Worm (Caenorhabditis elegans) whole organism, L4 larva: ENCODE measurements around the gene H40L08.3.

Experiments used
- F10B5.3 ChIP-seq: sonication (generic microtip); optimal IDR thresholded peaks from 2 replicates; lab custom pipeline; 2016; ENCODE audit warnings: mild to moderate bottlenecking, missing genetic modification characterization, missing compliant biosample characterization
- F26F4.8 ChIP-seq: fragments of 200-800 bp; sonication (Bioruptor generic); conservative IDR thresholded peaks from 2 replicates; pipeline ENCODE4 v1.3.6; 2022; ENCODE audit warnings: missing genetic modification characterization, missing compliant biosample characterization
- F44E2.7 ChIP-seq: fragments of 200-800 bp; sonication (Bioruptor generic); IDR thresholded peaks from 2 replicates; pipeline ENCODE4 v2.1.2; 2022; ENCODE audit warnings: missing genetic modification characterization, missing compliant biosample characterization
- Y105C5A.15 ChIP-seq: fragments of 200-800 bp; sonication (Bioruptor generic); IDR thresholded peaks from 2 replicates; pipeline ENCODE4 v1.3.6; 2022; ENCODE audit warnings: missing genetic modification characterization, missing compliant biosample characterization
- ZK337.2 ChIP-seq: fragments of 200-800 bp; sonication (Bioruptor generic); IDR thresholded peaks from 2 replicates; pipeline ENCODE4 v1.3.6; 2022; ENCODE audit warnings: missing genetic modification reagents, missing genetic modification characterization, missing compliant biosample characterization
- aha-1 ChIP-seq: fragments of 150-350 bp; peaks from one replicate; lab custom pipeline; 2014; ENCODE audit warnings: missing biosample characterization, missing genetic modification characterization
- attf-4 ChIP-seq: sonication (generic microtip); optimal IDR thresholded peaks from 3 replicates; lab custom pipeline; 2017; ENCODE audit warnings: missing biosample characterization, missing genetic modification characterization
- ceh-20 ChIP-seq: fragments of 200-800 bp; sonication (Bioruptor generic); IDR thresholded peaks from 2 replicates; pipeline ENCODE4 v1.3.6; 2022; ENCODE audit warnings: missing genetic modification reagents, missing genetic modification characterization, missing compliant biosample characterization
- ceh-28 ChIP-seq: fragments of 150-350 bp; optimal IDR thresholded peaks from 2 replicates; lab custom pipeline; 2014; ENCODE audit warnings: missing biosample characterization, missing genetic modification reagents, missing genetic modification characterization
- ces-1 ChIP-seq: fragments of 150-350 bp; sonication (generic microtip); optimal IDR thresholded peaks from 4 replicates; lab custom pipeline; 2014; ENCODE audit warnings: missing biosample characterization, missing genetic modification reagents, missing genetic modification characterization
- daf-16 ChIP-seq, 3 experiments: sonication (generic microtip); optimal IDR thresholded peaks; 2 replicates each; lab custom pipeline; 2016 to 2017; ENCODE audit warnings: missing genetic modification characterization in 3 of 3, missing genetic modification reagents in 3 of 3, mild to moderate bottlenecking in 2 of 3, missing compliant biosample characterization in 2 of 3, missing biosample characterization in 1 of 3, moderate library complexity in 1 of 3
- daf-19 ChIP-seq: fragments of 200-800 bp; sonication (Bioruptor generic); conservative IDR thresholded peaks from 2 replicates; pipeline ENCODE4 v1.3.6; 2022; ENCODE audit warnings: missing genetic modification characterization, missing compliant biosample characterization
- daf-8 ChIP-seq: fragments of 200-800 bp; sonication (Bioruptor generic); IDR thresholded peaks from 2 replicates; pipeline ENCODE4 v1.3.6; 2022; ENCODE audit warnings: missing genetic modification characterization, missing compliant biosample characterization
- dmd-6 ChIP-seq: fragments of 200-800 bp; sonication (Bioruptor generic); IDR thresholded peaks from 2 replicates; pipeline ENCODE4 v1.3.6; 2022; ENCODE audit warnings: missing genetic modification reagents, missing genetic modification characterization, missing compliant biosample characterization
- dpl-1 ChIP-seq: fragments of 150-350 bp; optimal IDR thresholded peaks from 2 replicates; lab custom pipeline; 2014; ENCODE audit warnings: missing biosample characterization, missing genetic modification reagents, missing genetic modification characterization
- dve-1 ChIP-seq: sonication (generic microtip); optimal IDR thresholded peaks from 2 replicates; lab custom pipeline; 2017; ENCODE audit warnings: antibody characterized with exemption, mild to moderate bottlenecking, missing genetic modification characterization, missing compliant biosample characterization; ENCODE audit not compliant: insufficient read depth
- fos-1 ChIP-seq: fragments of 150-350 bp; optimal IDR thresholded peaks from 2 replicates; lab custom pipeline; 2014; ENCODE audit warnings: missing biosample characterization, missing genetic modification characterization
- hlh-11 ChIP-seq: fragments of 200-800 bp; sonication (Bioruptor generic); optimal IDR thresholded peaks from 2 replicates; lab custom pipeline; 2018; ENCODE audit warnings: mild to moderate bottlenecking, missing genetic modification characterization, missing compliant biosample characterization
- hlh-30 ChIP-seq: sonication (generic microtip); optimal IDR thresholded peaks from 2 replicates; lab custom pipeline; 2017; ENCODE audit warnings: antibody characterized with exemption, mild to moderate bottlenecking, missing genetic modification characterization, missing compliant biosample characterization; ENCODE audit not compliant: insufficient read depth
- jun-1 ChIP-seq: fragments of 150-350 bp; optimal IDR thresholded peaks from 2 replicates; lab custom pipeline; 2014; ENCODE audit warnings: missing biosample characterization, missing genetic modification reagents, missing genetic modification characterization
- lin-15B ChIP-seq: fragments of 150-350 bp; sonication (generic microtip); optimal IDR thresholded peaks from 3 replicates; lab custom pipeline; 2014; ENCODE audit warnings: missing biosample characterization, missing genetic modification characterization
- lin-39 ChIP-seq: fragments of 150-350 bp; optimal IDR thresholded peaks from 2 replicates; lab custom pipeline; 2014; ENCODE audit warnings: missing biosample characterization, missing genetic modification reagents, missing genetic modification characterization
- lir-3 ChIP-seq: sonication (generic microtip); optimal IDR thresholded peaks from 2 replicates; lab custom pipeline; 2016; ENCODE audit warnings: mild to moderate bottlenecking, missing genetic modification characterization, missing compliant biosample characterization
- madf-9 ChIP-seq: fragments of 200-800 bp; sonication (Bioruptor generic); conservative IDR thresholded peaks from 2 replicates; pipeline ENCODE4 v1.3.6; 2022; ENCODE audit warnings: missing genetic modification reagents, missing genetic modification characterization, missing compliant biosample characterization
- mdt-29 ChIP-seq: fragments of 200-800 bp; sonication (Bioruptor generic); IDR thresholded peaks from 2 replicates; pipeline ENCODE4 v1.3.6; 2022; ENCODE audit warnings: missing genetic modification reagents, missing genetic modification characterization, missing compliant biosample characterization
- mes-2 ChIP-seq: sonication (generic microtip); optimal IDR thresholded peaks from 2 replicates; lab custom pipeline; 2016; ENCODE audit warnings: missing genotype, mild to moderate bottlenecking, missing genetic modification characterization, missing compliant biosample characterization; ENCODE audit not compliant: poor library complexity, severe bottlenecking
- nhr-237 ChIP-seq: sonication (generic microtip); optimal IDR thresholded peaks from 2 replicates; lab custom pipeline; 2017; ENCODE audit warnings: missing biosample characterization, missing genetic modification characterization
- nhr-25 ChIP-seq: sonication (generic microtip); optimal IDR thresholded peaks from 2 replicates; lab custom pipeline; 2017; ENCODE audit warnings: missing genetic modification characterization, mild to moderate bottlenecking, missing compliant biosample characterization, antibody characterized with exemption, moderate library complexity, borderline replicate concordance; ENCODE audit not compliant: insufficient read depth
- nhr-28 ChIP-seq: fragments of 150-350 bp; optimal IDR thresholded peaks from 2 replicates; lab custom pipeline; 2014; ENCODE audit warnings: missing biosample characterization, missing genetic modification characterization
- nhr-6 ChIP-seq: fragments of 150-350 bp; optimal IDR thresholded peaks from 2 replicates; lab custom pipeline; 2014; ENCODE audit warnings: missing biosample characterization, missing genetic modification characterization
- nhr-77 ChIP-seq: fragments of 150-350 bp; optimal IDR thresholded peaks from 2 replicates; lab custom pipeline; 2014; ENCODE audit warnings: missing biosample characterization, missing genetic modification characterization
- pha-4 ChIP-seq, 2 experiments: fragments of 150-350 bp in 1 of 2; fragments of 200-800 bp in 1 of 2; sonication (Bioruptor generic) in 1 of 2; IDR thresholded peaks in 1 of 2; optimal IDR thresholded peaks in 1 of 2; 2 replicates each; pipeline versions ENCODE4 v1.3.6 to Lab custom; 2014 to 2022; ENCODE audit warnings: missing genetic modification characterization in 2 of 2, missing genetic modification reagents in 2 of 2, missing biosample characterization in 1 of 2, missing compliant biosample characterization in 1 of 2
- php-3 ChIP-seq: fragments of 200-800 bp; sonication (Bioruptor generic); IDR thresholded peaks from 2 replicates; pipeline ENCODE4 v1.3.6; 2022; ENCODE audit warnings: missing genetic modification reagents, missing genetic modification characterization, missing compliant biosample characterization
- pqm-1 ChIP-seq: sonication (generic microtip); optimal IDR thresholded peaks from 2 replicates; lab custom pipeline; 2017; ENCODE audit warnings: missing biosample characterization, missing genetic modification characterization
- sdz-12 ChIP-seq: fragments of 200-800 bp; sonication (Bioruptor generic); optimal IDR thresholded peaks from 2 replicates; lab custom pipeline; 2018; ENCODE audit warnings: mild to moderate bottlenecking, missing genetic modification characterization, missing compliant biosample characterization
- snpc-4 ChIP-seq: fragments of 150-350 bp; optimal IDR thresholded peaks from 2 replicates; lab custom pipeline; 2014; ENCODE audit warnings: missing biosample characterization, missing genetic modification characterization
- tag-97 ChIP-seq: fragments of 200-800 bp; sonication (Bioruptor generic); IDR thresholded peaks from 2 replicates; pipeline ENCODE4 v1.3.6; 2022; ENCODE audit warnings: missing genetic modification characterization, missing compliant biosample characterization
- unc-130 ChIP-seq: sonication (generic microtip); optimal IDR thresholded peaks from 2 replicates; lab custom pipeline; 2016; ENCODE audit warnings: missing genetic modification reagents, missing genetic modification characterization, missing compliant biosample characterization
- unc-62 ChIP-seq, 3 experiments: fragments of 150-350 bp in 1 of 3; sonication (generic microtip); optimal IDR thresholded peaks in 2 of 3; peaks in 1 of 3; 1 replicate in 1 of 3; 2 replicates in 2 of 3; lab custom pipeline; 2014 to 2017; ENCODE audit warnings: missing biosample characterization in 3 of 3, missing genetic modification characterization in 3 of 3, missing genetic modification reagents in 3 of 3, missing genotype in 1 of 3

H40L08.3 gene

ce11 chrX:15092775-15093386 is 17.0 kb upstream of the H40L08.3 start:
- TF ChIP-seq unc-130, result no peak
- TF ChIP-seq mes-2 (tag; lab: Kevin White, UChicago), result no peak
- no peak for TF ChIP-seq daf-19 (GFP tag; lab: Robert Waterston, UW)
- no peak for TF ChIP-seq lin-39
- no peak for TF ChIP-seq lir-3 (tag; lab: Kevin White, UChicago)
- no peak for TF ChIP-seq fos-1 (tag; lab: Kevin White, UChicago)
- TF ChIP-seq unc-62 (GFP tag; optimal IDR thresholded peaks at IDR 0.05 in 1 of 2; lab: Kevin White, UChicago), result peak in 1 of 2 experiments; percentile 74
- no peak for TF ChIP-seq unc-62 (tag; optimal IDR thresholded peaks at IDR 0.05; lab: Kevin White, UChicago)
- TF ChIP-seq ceh-28, result no peak
- TF ChIP-seq F10B5.3 (tag; lab: Kevin White, UChicago), result no peak
- no peak for TF ChIP-seq nhr-237 (tag; lab: Kevin White, UChicago)
- TF ChIP-seq jun-1, result no peak
- no peak for TF ChIP-seq php-3 (GFP tag; lab: Robert Waterston, UW)
- no peak for TF ChIP-seq ces-1 (GFP tag; lab: Kevin White, UChicago)
- no peak for TF ChIP-seq sdz-12
- TF ChIP-seq F26F4.8 (GFP tag; lab: Robert Waterston, UW), result no peak
- TF ChIP-seq snpc-4 (tag; lab: Kevin White, UChicago), result peak; percentile 5
- TF ChIP-seq lin-15B (tag; lab: Kevin White, UChicago), result no peak
- no peak for TF ChIP-seq dpl-1 (GFP tag; lab: Kevin White, UChicago)
- no peak for TF ChIP-seq attf-4 (tag; lab: Kevin White, UChicago)
- no peak for TF ChIP-seq pqm-1
- TF ChIP-seq madf-9 (GFP tag; lab: Robert Waterston, UW), result no peak
- no peak for TF ChIP-seq Y105C5A.15
- no peak for TF ChIP-seq ceh-20 (GFP tag; lab: Robert Waterston, UW)
- no peak for TF ChIP-seq ZK337.2 (GFP tag; lab: Robert Waterston, UW)
- TF ChIP-seq nhr-6 (tag; lab: Kevin White, UChicago), result no peak
- peak; percentile 67 for TF ChIP-seq aha-1 (tag; lab: Kevin White, UChicago)
- TF ChIP-seq pha-4 (GFP tag; IDR thresholded peaks at IDR 0.05; lab: Robert Waterston, UW), result no peak
- TF ChIP-seq pha-4 (tag; optimal IDR thresholded peaks at IDR 0.05; lab: Kevin White, UChicago), result no peak

- TF ChIP-seq nhr-77 (tag; lab: Kevin White, UChicago), result peak; percentile 17
- TF ChIP-seq nhr-28, result peak; percentile 54
- TF ChIP-seq nhr-25, result no peak
- peak; percentile 20 for TF ChIP-seq hlh-30 (tag; lab: Kevin White, UChicago)
- TF ChIP-seq dve-1 (tag; lab: Kevin White, UChicago), result peak; percentile 28
- peak; percentile 62 for TF ChIP-seq pqm-1
- no peak for TF ChIP-seq daf-16 (GFP tag; optimal IDR thresholded peaks at IDR 0.05; lab: Kevin White, UChicago)
- TF ChIP-seq daf-16 (tag; optimal IDR thresholded peaks at IDR 0.05; lab: Kevin White, UChicago), result peak; percentile 33
- TF ChIP-seq hlh-11 (tag; lab: Kevin White, UChicago), result peak; percentile 16
- no peak for TF ChIP-seq F44E2.7 (GFP tag; lab: Robert Waterston, UW)
- TF ChIP-seq dmd-6 (GFP tag; lab: Robert Waterston, UW), result peak; percentile 81
- no peak for TF ChIP-seq daf-8
- TF ChIP-seq mdt-29 (GFP tag; lab: Robert Waterston, UW), result no peak
- TF ChIP-seq tag-97, result no peak
Observed at ce11 chrX:15089123-15089522, 13.2 kb upstream of the H40L08.3 start, which contains the start of gene flr-4. TSS of gene flr-4 (plus strand) at chrX:15089397.
